Fruit fly (Drosophila melanogaster) whole organism, prepupa: ENCODE measurements around the gene chas.
A peak's percentile ranks its signal among the peaks of the same experiment; 100 is the strongest.

ENCODE experiments used
- CG10631 ChIP-seq: fragments of 200-800 bp; sonication (Bioruptor generic); optimal IDR thresholded peaks from 2 replicates; lab custom pipeline; 2016; ENCODE audit warnings: missing biosample characterization, missing genetic modification characterization
- CG10669 ChIP-seq: fragments of 200-800 bp; sonication (Bioruptor generic); optimal IDR thresholded peaks from 3 replicates; lab custom pipeline; 2018; ENCODE audit warnings: missing biosample characterization, mild to moderate bottlenecking, missing genetic modification characterization, moderate library complexity
- CG11762 ChIP-seq: fragments of 200-800 bp; sonication (Bioruptor generic); optimal IDR thresholded peaks from 3 replicates; lab custom pipeline; 2016; ENCODE audit warnings: missing biosample characterization, missing genetic modification characterization; ENCODE audit not compliant: insufficient read depth
- CG15336 ChIP-seq: fragments of 200-800 bp; sonication (Bioruptor generic); IDR thresholded peaks from 2 replicates; pipeline ENCODE4 v1.3.6; 2022; ENCODE audit warnings: missing biosample characterization, missing genetic modification characterization
- CG1621 ChIP-seq: fragments of 200-800 bp; sonication (Bioruptor generic); optimal IDR thresholded peaks from 3 replicates; lab custom pipeline; 2018; ENCODE audit warnings: missing biosample characterization, mild to moderate bottlenecking, missing genetic modification characterization
- CG16779 ChIP-seq: fragments of 200-800 bp; sonication (Bioruptor generic); optimal IDR thresholded peaks from 3 replicates; lab custom pipeline; 2017; ENCODE audit warnings: missing biosample characterization, mild to moderate bottlenecking, missing genetic modification characterization
- CG3032 ChIP-seq: fragments of 200-800 bp; optimal IDR thresholded peaks from 2 replicates; lab custom pipeline; 2019; ENCODE audit warnings: missing biosample characterization, mild to moderate bottlenecking, missing genetic modification characterization, moderate library complexity
- CG32006 ChIP-seq: fragments of 200-800 bp; sonication (Bioruptor generic); optimal IDR thresholded peaks from 3 replicates; lab custom pipeline; 2017; ENCODE audit warnings: missing biosample characterization, mild to moderate bottlenecking, missing genetic modification characterization
- CG34406 ChIP-seq: fragments of 200-800 bp; sonication (Bioruptor generic); optimal IDR thresholded peaks from 3 replicates; lab custom pipeline; 2016; ENCODE audit warnings: missing biosample characterization, missing genetic modification characterization
- CG3919 ChIP-seq: fragments of 200-800 bp; sonication (Bioruptor generic); optimal IDR thresholded peaks from 3 replicates; lab custom pipeline; 2016; ENCODE audit warnings: missing biosample characterization, missing genetic modification characterization
- CG4318 ChIP-seq: fragments of 200-800 bp; sonication (Bioruptor generic); optimal IDR thresholded peaks from 3 replicates; lab custom pipeline; 2017; ENCODE audit warnings: missing biosample characterization, mild to moderate bottlenecking, missing genetic modification characterization
- CG6163 ChIP-seq: fragments of 200-800 bp; sonication (Bioruptor generic); IDR thresholded peaks from 3 replicates; pipeline ENCODE4 v1.3.6; 2022; ENCODE audit warnings: missing biosample characterization, missing genetic modification characterization
- CG6276 ChIP-seq: fragments of 200-800 bp; sonication (Bioruptor generic); optimal IDR thresholded peaks from 2 replicates; lab custom pipeline; 2017; ENCODE audit warnings: missing biosample characterization, mild to moderate bottlenecking, missing genetic modification characterization
- CG6808 ChIP-seq: fragments of 200-800 bp; sonication (Bioruptor generic); optimal IDR thresholded peaks from 3 replicates; lab custom pipeline; 2017; ENCODE audit warnings: missing biosample characterization, missing genetic modification characterization, mild to moderate bottlenecking, moderate library complexity, missing genetic modification reagents
- CG6854 ChIP-seq: fragments of 200-800 bp; sonication (Bioruptor generic); optimal IDR thresholded peaks from 2 replicates; lab custom pipeline; 2017; ENCODE audit warnings: missing biosample characterization, mild to moderate bottlenecking, missing genetic modification characterization
- CG7368 ChIP-seq: fragments of 200-800 bp; sonication (Bioruptor generic); optimal IDR thresholded peaks from 3 replicates; lab custom pipeline; 2016; ENCODE audit warnings: missing biosample characterization, missing genetic modification characterization
- CG8119 ChIP-seq: fragments of 200-800 bp; sonication (Bioruptor generic); IDR thresholded peaks from 3 replicates; pipeline ENCODE4 v1.3.6; 2022; ENCODE audit warnings: missing biosample characterization, missing genetic modification characterization
- CG8319 ChIP-seq: fragments of 200-800 bp; sonication (Bioruptor generic); optimal IDR thresholded peaks from 3 replicates; lab custom pipeline; 2016; ENCODE audit warnings: missing biosample characterization, missing genetic modification characterization
- CG9139 ChIP-seq: fragments of 200-800 bp; sonication (Bioruptor generic); optimal IDR thresholded peaks from 3 replicates; lab custom pipeline; 2017; ENCODE audit warnings: missing biosample characterization, mild to moderate bottlenecking, missing genetic modification characterization
- Eip75B ChIP-seq: fragments of 200-800 bp; sonication (Bioruptor generic); optimal IDR thresholded peaks from 3 replicates; lab custom pipeline; 2016; ENCODE audit warnings: missing biosample characterization, missing genetic modification characterization
- Ets21C ChIP-seq: fragments of 200-800 bp; sonication (Bioruptor generic); optimal IDR thresholded peaks from 3 replicates; lab custom pipeline; 2016; ENCODE audit warnings: missing biosample characterization, missing genetic modification characterization
- Ets96B ChIP-seq: fragments of 200-800 bp; optimal IDR thresholded peaks from 2 replicates; lab custom pipeline; 2019; ENCODE audit warnings: missing biosample characterization, mild to moderate bottlenecking, missing genetic modification characterization, moderate library complexity
- Gug ChIP-seq: fragments of 200-800 bp; sonication (Bioruptor generic); IDR thresholded peaks from 2 replicates; pipeline ENCODE4 v1.3.6; 2022; ENCODE audit warnings: missing biosample characterization, missing genetic modification characterization
- Hr38 ChIP-seq: sonication (Bioruptor generic); optimal IDR thresholded peaks from 2 replicates; lab custom pipeline; 2016; ENCODE audit warnings: missing biosample characterization, missing genetic modification characterization
- Hr39 ChIP-seq: fragments of 200-800 bp; sonication (Bioruptor generic); optimal IDR thresholded peaks from 2 replicates; lab custom pipeline; 2016; ENCODE audit warnings: missing biosample characterization, missing genetic modification characterization
- Hr4 ChIP-seq: fragments of 200-800 bp; sonication (Bioruptor generic); optimal IDR thresholded peaks from 3 replicates; lab custom pipeline; 2016; ENCODE audit warnings: missing biosample characterization, missing genetic modification characterization
- Met ChIP-seq: fragments of 200-800 bp; sonication (Bioruptor generic); optimal IDR thresholded peaks from 3 replicates; lab custom pipeline; 2016; ENCODE audit warnings: missing biosample characterization, missing genetic modification characterization
- OdsH ChIP-seq: fragments of 200-800 bp; sonication (Bioruptor generic); optimal IDR thresholded peaks from 3 replicates; lab custom pipeline; 2016; ENCODE audit warnings: missing biosample characterization, missing genetic modification characterization
- Smox ChIP-seq: fragments of 200-800 bp; sonication (Bioruptor generic); optimal IDR thresholded peaks from 3 replicates; lab custom pipeline; 2016; ENCODE audit warnings: missing biosample characterization, missing genetic modification characterization
- Sox102F ChIP-seq: fragments of 200-800 bp; sonication (Bioruptor generic); optimal IDR thresholded peaks from 2 replicates; lab custom pipeline; 2016; ENCODE audit warnings: missing biosample characterization, mild to moderate bottlenecking, missing genetic modification characterization
- Sox14 ChIP-seq: fragments of 200-800 bp; sonication (Bioruptor generic); optimal IDR thresholded peaks from 3 replicates; lab custom pipeline; 2016; ENCODE audit warnings: missing biosample characterization, missing genetic modification characterization
- Sox15 ChIP-seq: fragments of 200-800 bp; sonication (Bioruptor generic); optimal IDR thresholded peaks from 3 replicates; lab custom pipeline; 2016; ENCODE audit warnings: missing biosample characterization, missing genetic modification characterization
- achi ChIP-seq: fragments of 200-800 bp; sonication (Bioruptor generic); optimal IDR thresholded peaks from 3 replicates; lab custom pipeline; 2016; ENCODE audit warnings: missing biosample characterization, missing genetic modification characterization
- acj6 ChIP-seq: fragments of 200-800 bp; sonication (Bioruptor generic); optimal IDR thresholded peaks from 3 replicates; lab custom pipeline; 2016; ENCODE audit warnings: missing biosample characterization, missing genetic modification characterization
- cyc ChIP-seq: fragments of 200-800 bp; sonication (Bioruptor generic); optimal IDR thresholded peaks from 3 replicates; lab custom pipeline; 2016; ENCODE audit warnings: missing biosample characterization, missing genetic modification characterization
- dac ChIP-seq: fragments of 200-800 bp; sonication (Bioruptor generic); optimal IDR thresholded peaks from 2 replicates; lab custom pipeline; 2017; ENCODE audit warnings: missing biosample characterization, mild to moderate bottlenecking, missing genetic modification characterization
- dsx ChIP-seq: fragments of 200-800 bp; optimal IDR thresholded peaks from 3 replicates; lab custom pipeline; 2019; ENCODE audit warnings: missing biosample characterization, mild to moderate bottlenecking, missing genetic modification characterization, moderate library complexity; ENCODE audit not compliant: poor library complexity, severe bottlenecking
- eg ChIP-seq: fragments of 200-800 bp; sonication (Bioruptor generic); IDR thresholded peaks from 3 replicates; pipeline ENCODE4 v1.3.6; 2022; ENCODE audit warnings: missing biosample characterization, missing genetic modification characterization
- esn ChIP-seq: fragments of 200-800 bp; sonication (Bioruptor generic); optimal IDR thresholded peaks from 2 replicates; lab custom pipeline; 2016; ENCODE audit warnings: missing biosample characterization, mild to moderate bottlenecking, missing genetic modification characterization, moderate library complexity
- fd59A ChIP-seq: fragments of 200-800 bp; sonication (Bioruptor generic); optimal IDR thresholded peaks from 2 replicates; lab custom pipeline; 2017; ENCODE audit warnings: missing biosample characterization, mild to moderate bottlenecking, missing genetic modification characterization, missing genetic modification reagents
- fd85E ChIP-seq: fragments of 200-800 bp; sonication (Bioruptor generic); optimal IDR thresholded peaks from 3 replicates; lab custom pipeline; 2016; ENCODE audit warnings: missing biosample characterization, missing genetic modification characterization
- pdm3 ChIP-seq: fragments of 200-800 bp; sonication (Bioruptor generic); optimal IDR thresholded peaks from 3 replicates; lab custom pipeline; 2016; ENCODE audit warnings: missing biosample characterization, missing genetic modification characterization
- salr ChIP-seq, 2 experiments: fragments of 200-800 bp; sonication (Bioruptor generic); optimal IDR thresholded peaks; 3 replicates each; lab custom pipeline; 2016 to 2018; ENCODE audit warnings: missing biosample characterization in 2 of 2, missing genetic modification characterization in 2 of 2, mild to moderate bottlenecking in 1 of 2
- spab ChIP-seq: fragments of 200-800 bp; sonication (Bioruptor generic); optimal IDR thresholded peaks from 2 replicates; lab custom pipeline; 2017; ENCODE audit warnings: missing biosample characterization, mild to moderate bottlenecking, missing genetic modification characterization, missing genetic modification reagents
- ss ChIP-seq, 2 experiments: fragments of 200-800 bp; sonication (Bioruptor generic); optimal IDR thresholded peaks; 2 replicates in 1 of 2; 3 replicates in 1 of 2; lab custom pipeline; 2017 to 2018; ENCODE audit warnings: mild to moderate bottlenecking in 2 of 2, missing biosample characterization in 2 of 2, missing genetic modification characterization in 2 of 2, moderate library complexity in 1 of 2
- svp ChIP-seq: fragments of 200-800 bp; sonication (Bioruptor generic); peaks from one replicate; lab custom pipeline; 2016; ENCODE audit warnings: missing biosample characterization, missing genetic modification characterization
- topi ChIP-seq: fragments of 200-800 bp; sonication (Bioruptor generic); optimal IDR thresholded peaks from 3 replicates; lab custom pipeline; 2016; ENCODE audit warnings: missing biosample characterization, missing genetic modification characterization

Gene chas

dm6 chrX:17728338-17728737, 29.8 kb upstream of the chas start:
- TF ChIP-seq CG6163 (GFP tag; lab: Robert Waterston, UW) (peak; percentile 22; the same call in 1 of the 3 replicates), CG32006 (peak; percentile 29), CG15336 (0 out of 2 replicates have a peak, but pooled peaks have one; percentile 8), OdsH (GFP tag; lab: Kevin White, UChicago) (no peak), CG10669 (GFP tag; lab: Kevin White, UChicago) (peak; percentile 13), fd59A (GFP tag; lab: Kevin White, UChicago) (no peak), Met (no peak), CG8119 (0 out of 3 replicates have a peak, but pooled peaks have one; percentile 27), achi (peak; percentile 5), CG11762 (GFP tag; lab: Kevin White, UChicago) (no peak), cyc (GFP tag; lab: Kevin White, UChicago) (no peak), dsx (GFP tag; lab: Kevin White, UChicago) (peak; percentile 86), spab (GFP tag; lab: Kevin White, UChicago) (peak; percentile 12), Gug (GFP tag; lab: Robert Waterston, UW) (peak; percentile 23; the same call in 1 of the 2 replicates), eg (GFP tag; lab: Robert Waterston, UW) (peak; percentile 28; the same call in 1 of the 3 replicates), acj6 (GFP tag; lab: Kevin White, UChicago) (no peak), Hr4 (GFP tag; lab: Kevin White, UChicago) (peak; percentile 15), Hr39 (GFP tag; lab: Kevin White, UChicago) (no peak)

DNA sequence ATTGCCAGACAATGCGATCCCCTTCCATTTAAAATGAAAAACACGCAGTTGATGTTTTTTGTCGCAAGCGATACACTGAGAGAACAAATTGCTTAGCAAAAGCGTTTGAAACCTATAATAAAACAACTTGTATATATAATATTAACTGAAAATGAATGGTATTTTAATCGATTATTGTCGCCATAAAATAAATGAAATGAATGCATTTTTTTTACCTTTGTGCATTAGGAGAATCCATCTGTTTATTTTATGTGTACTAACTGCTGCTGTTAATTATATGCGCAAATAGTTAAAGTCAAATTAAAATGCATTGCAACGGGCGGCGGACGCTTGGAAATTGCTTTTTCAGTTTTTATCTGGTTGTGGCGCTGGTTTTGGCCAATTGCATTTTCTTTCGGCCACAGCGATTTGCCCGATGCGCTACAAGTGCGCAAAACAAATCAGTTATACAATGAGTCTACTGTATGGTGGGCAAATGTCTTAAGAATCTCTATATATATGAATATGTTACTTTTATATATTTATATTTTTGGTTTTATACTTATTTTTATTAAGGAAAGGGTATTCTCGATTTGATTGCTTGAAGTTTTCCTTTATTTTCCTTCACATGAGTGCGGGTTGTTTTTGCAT, 28.1 kb upstream of the chas start:
- TF ChIP-seq Ets96B (tag; lab: Kevin White, UChicago) (peak; percentile 68), CG1621 (no peak), CG16779 (no peak), Sox14 (GFP tag; lab: Kevin White, UChicago) (no peak), Hr39 (GFP tag; lab: Kevin White, UChicago) (peak; percentile 32), Ets21C (GFP tag; lab: Kevin White, UChicago) (no peak), esn (GFP tag; lab: Kevin White, UChicago) (peak; percentile 49), salr (GFP tag; optimal IDR thresholded peaks at IDR 0.05; lab: Kevin White, UChicago) (peak in 1 of 2 experiments; percentile 39), eg (GFP tag; lab: Robert Waterston, UW) (peak; percentile 83), fd59A (GFP tag; lab: Kevin White, UChicago) (no peak), CG8319 (GFP tag; lab: Kevin White, UChicago) (peak; percentile 51), CG6808 (GFP tag; lab: Kevin White, UChicago) (no peak), Sox102F (no peak), CG6276 (GFP tag; lab: Kevin White, UChicago) (peak; percentile 61), CG32006 (peak; percentile 70), CG9139 (GFP tag; lab: Kevin White, UChicago) (no peak), spab (GFP tag; lab: Kevin White, UChicago) (no peak), CG6854 (GFP tag; lab: Kevin White, UChicago) (no peak), ss (GFP tag; optimal IDR thresholded peaks at IDR 0.05; lab: Kevin White, UChicago) (peak in 1 of 2 experiments; percentile 34), CG4318 (no peak), dac (GFP tag; lab: Kevin White, UChicago) (peak; percentile 24), pdm3 (peak; percentile 66), fd85E (GFP tag; lab: Kevin White, UChicago) (no peak), Eip75B (GFP tag; lab: Kevin White, UChicago) (peak; percentile 52), OdsH (GFP tag; lab: Kevin White, UChicago) (peak; percentile 60), topi (GFP tag; lab: Kevin White, UChicago) (peak; percentile 55), CG3919 (GFP tag; lab: Kevin White, UChicago) (peak; percentile 67), Hr38 (GFP tag; lab: Kevin White, UChicago) (no peak), Sox15 (peak; percentile 47), CG6163 (GFP tag; lab: Robert Waterston, UW) (peak; percentile 77; the same call in 2 of the 3 replicates), CG3032 (peak; percentile 65), CG10631 (GFP tag; lab: Kevin White, UChicago) (peak; percentile 57), Hr4 (GFP tag; lab: Kevin White, UChicago) (peak; percentile 76), CG34406 (GFP tag; lab: Kevin White, UChicago) (peak; percentile 48), acj6 (GFP tag; lab: Kevin White, UChicago) (peak; percentile 68), svp (GFP tag; lab: Kevin White, UChicago) (peak; percentile 78), CG7368 (GFP tag; lab: Kevin White, UChicago) (peak; percentile 16), Smox (GFP tag; lab: Kevin White, UChicago) (peak; percentile 47)
